Worm (Caenorhabditis elegans): ENCODE measurements around the gene cal-1.

ce11 chrV:12477139-12477538 is 39.9 kb downstream of the cal-1 start:
- TF ChIP-seq nhr-237 (tag; optimal IDR thresholded peaks at IDR 0.05) (no peak), ZK546.5 (tag; optimal IDR thresholded peaks at IDR 0.05) (no peak)

Measured in whole organism, L3 larva.